Worm (Caenorhabditis elegans): Measurements from ENCODE around the gene srt-67.

DNA sequence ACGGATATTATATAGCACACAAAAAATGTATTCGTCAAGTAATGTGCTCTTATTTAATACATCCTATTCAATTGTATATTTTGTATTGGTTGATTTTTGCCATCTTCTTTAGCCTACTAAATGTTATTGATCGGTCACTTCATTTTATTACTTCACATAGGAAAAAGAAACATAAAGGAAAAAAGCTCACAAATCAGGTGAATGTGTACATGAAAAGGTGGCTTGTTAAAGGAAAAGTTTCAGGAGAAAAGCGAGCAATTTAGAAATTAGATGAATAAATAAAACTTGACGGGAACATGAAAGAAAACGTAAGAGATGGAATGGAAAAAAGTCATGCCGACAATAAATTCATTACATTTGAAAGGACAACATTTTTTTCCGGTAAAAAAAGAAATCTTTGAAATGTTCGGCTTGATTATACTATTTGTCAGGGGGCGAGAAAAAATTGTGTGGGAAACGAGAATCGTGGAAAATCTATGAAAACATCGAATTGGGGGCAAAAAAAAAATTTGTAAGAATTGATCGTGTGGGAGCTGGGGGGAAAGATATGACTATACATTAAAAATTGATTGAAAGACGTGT, 18.3 kb upstream of the srt-67 start:
- TF ChIP-seq sea-2 (GFP tag; optimal IDR thresholded peaks at IDR 0.05) (no peak), lin-15B (tag; optimal IDR thresholded peaks at IDR 0.05) (no peak), lin-39 (tag; optimal IDR thresholded peaks at IDR 0.05) (no peak), ceh-82 (tag; optimal IDR thresholded peaks at IDR 0.05) (no peak), zag-1 (tag; optimal IDR thresholded peaks at IDR 0.05) (no peak)
